Fruit fly (Drosophila melanogaster) whole organism, pupa: ENCODE data around the gene CG32986.

Experiments used
- CG10348 ChIP-seq: fragments of 200-800 bp; sonication (Bioruptor generic); IDR thresholded peaks from 2 replicates; pipeline ENCODE4 v1.3.6; 2022; ENCODE audit warnings: missing biosample characterization, missing genetic modification characterization
- CG13204 ChIP-seq: fragments of 200-800 bp; sonication (Bioruptor generic); optimal IDR thresholded peaks from 2 replicates; lab custom pipeline; 2018; ENCODE audit warnings: missing biosample characterization, mild to moderate bottlenecking, missing genetic modification characterization, moderate library complexity
- CG17806 ChIP-seq: fragments of 200-800 bp; sonication (Bioruptor generic); optimal IDR thresholded peaks from 2 replicates; lab custom pipeline; 2018; ENCODE audit warnings: missing biosample characterization, mild to moderate bottlenecking, missing genetic modification characterization, moderate library complexity
- CG9948 ChIP-seq: fragments of 200-800 bp; sonication (Bioruptor generic); optimal IDR thresholded peaks from 2 replicates; lab custom pipeline; 2018; ENCODE audit warnings: missing biosample characterization, mild to moderate bottlenecking, missing genetic modification characterization, moderate library complexity
- EcR ChIP-seq: fragments of 200-800 bp; sonication (Bioruptor generic); optimal IDR thresholded peaks from 3 replicates; lab custom pipeline; 2019; ENCODE audit warnings: missing biosample characterization, missing genetic modification characterization, mild to moderate bottlenecking, moderate library complexity, missing genetic modification reagents
- Ets98B ChIP-seq: fragments of 200-800 bp; sonication (Bioruptor generic); IDR thresholded peaks from 2 replicates; pipeline ENCODE4 v1.3.6; 2022; ENCODE audit warnings: missing biosample characterization, missing genetic modification characterization
- Pif1B ChIP-seq: fragments of 200-800 bp; sonication (Bioruptor generic); optimal IDR thresholded peaks from 3 replicates; lab custom pipeline; 2016; ENCODE audit warnings: missing biosample characterization, missing genetic modification characterization
- Snoo ChIP-seq: fragments of 200-800 bp; sonication (Bioruptor generic); optimal IDR thresholded peaks from 3 replicates; lab custom pipeline; 2017; ENCODE audit warnings: missing biosample characterization, mild to moderate bottlenecking, missing genetic modification characterization, inconsistent platforms
- rn ChIP-seq: fragments of 200-800 bp; sonication (Bioruptor generic); IDR thresholded peaks from 2 replicates; pipeline ENCODE4 v1.3.6; 2022; ENCODE audit warnings: missing biosample characterization, missing genetic modification characterization

DNA sequence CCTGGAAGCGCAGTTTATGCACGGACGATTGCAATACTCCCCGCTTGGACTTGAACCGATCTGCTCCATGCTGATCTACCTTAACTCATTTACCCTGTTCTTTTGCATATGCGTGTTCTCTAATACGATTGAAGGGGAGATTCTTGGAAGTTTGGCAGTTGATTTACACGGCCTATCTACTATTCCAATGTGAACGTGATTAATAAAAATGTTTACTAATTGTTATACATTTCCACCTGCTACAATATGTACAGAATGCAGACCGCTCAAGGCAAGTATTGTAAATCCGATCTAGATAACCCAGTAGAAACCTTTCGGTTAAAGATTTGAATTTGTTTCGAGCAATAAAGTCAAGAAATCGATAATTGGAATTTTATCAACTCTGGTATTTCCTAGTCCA is 3.9 kb downstream of the CG32986 start, which contains the start of gene CG9483:
- no peak for TF ChIP-seq Pif1B (GFP tag; lab: Kevin White, UChicago)
- no peak for TF ChIP-seq CG10348 (GFP tag; lab: Robert Waterston, UW)
- TF ChIP-seq Snoo (tag; lab: Kevin White, UChicago), result no peak
- TF ChIP-seq CG9948 (tag; lab: Kevin White, UChicago), result no peak
- TF ChIP-seq rn, result no peak
- TF ChIP-seq EcR, result no peak
- no peak for TF ChIP-seq CG17806 (tag; lab: Kevin White, UChicago)
- no peak for TF ChIP-seq CG13204 (GFP tag; lab: Kevin White, UChicago)
- TF ChIP-seq Ets98B (GFP tag; lab: Robert Waterston, UW), result no peak
